Worm (Caenorhabditis elegans) whole organism, L1 larva: ENCODE data around the gene F23F12.13.

Source experiments
- egl-27 ChIP-seq, 2 experiments: fragments of 150-350 bp in 1 of 2; sonication (generic microtip); optimal IDR thresholded peaks; 3 replicates each; lab custom pipeline; 2017 to 2018; ENCODE audit warnings: missing biosample characterization in 2 of 2, missing genetic modification characterization in 2 of 2, missing genetic modification reagents in 2 of 2
- elt-2 ChIP-seq: sonication (generic microtip); optimal IDR thresholded peaks from 2 replicates; lab custom pipeline; 2016; ENCODE audit warnings: missing genetic modification characterization, mild to moderate bottlenecking, inconsistent platforms, missing compliant biosample characterization, missing genetic modification reagents
- elt-3 ChIP-seq, 6 experiments: fragments of 150-350 bp in 1 of 6; sonication (generic microtip); optimal IDR thresholded peaks; 2 replicates each; lab custom pipeline; 2017 to 2018; ENCODE audit warnings: missing biosample characterization in 6 of 6, missing genetic modification characterization in 6 of 6, inconsistent platforms in 1 of 6
- lin-39 ChIP-seq: fragments of 150-350 bp; optimal IDR thresholded peaks from 2 replicates; lab custom pipeline; 2014; ENCODE audit warnings: missing biosample characterization, missing genetic modification reagents, missing genetic modification characterization
- nhr-76 ChIP-seq: sonication (generic microtip); optimal IDR thresholded peaks from 2 replicates; lab custom pipeline; 2017; ENCODE audit warnings: missing biosample characterization, missing genetic modification characterization
- pax-3 ChIP-seq: fragments of 200-800 bp; sonication (Bioruptor generic); optimal IDR thresholded peaks from 2 replicates; lab custom pipeline; 2018; ENCODE audit warnings: mild to moderate bottlenecking, missing genetic modification characterization, moderate library complexity, missing compliant biosample characterization
- pqm-1 ChIP-seq: sonication (generic microtip); optimal IDR thresholded peaks from 3 replicates; lab custom pipeline; 2017; ENCODE audit warnings: missing biosample characterization, missing genetic modification characterization
- sup-37 ChIP-seq: fragments of 200-800 bp; sonication (Bioruptor generic); optimal IDR thresholded peaks from 2 replicates; lab custom pipeline; 2018; ENCODE audit warnings: mild to moderate bottlenecking, missing genetic modification characterization, missing compliant biosample characterization
- unc-86 ChIP-seq: sonication (generic microtip); optimal IDR thresholded peaks from 2 replicates; lab custom pipeline; 2016; ENCODE audit warnings: missing genetic modification characterization, missing compliant biosample characterization
- zag-1 ChIP-seq: fragments of 150-350 bp; optimal IDR thresholded peaks from 2 replicates; lab custom pipeline; 2014; ENCODE audit warnings: missing biosample characterization, missing genetic modification characterization

DNA sequence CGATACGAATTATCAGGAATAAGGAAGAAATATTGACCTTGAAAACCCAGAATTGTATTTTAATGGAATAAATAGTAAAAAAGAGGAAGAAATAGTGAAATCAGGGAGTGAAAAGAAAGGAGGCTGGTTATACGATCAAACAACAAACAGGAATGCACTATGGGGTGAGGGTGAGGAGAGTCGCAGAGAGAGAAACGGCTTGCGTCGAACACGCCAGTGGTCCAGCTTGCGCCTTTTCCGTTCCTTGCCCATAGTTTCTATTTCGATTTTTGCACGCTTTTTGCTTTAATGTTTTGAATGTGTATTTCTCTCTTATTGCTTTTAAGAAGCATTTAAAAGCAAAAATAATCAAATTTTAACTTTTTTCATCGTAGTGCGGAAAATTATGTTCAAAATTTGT, 41.8 kb upstream of the F23F12.13 start:
- TF ChIP-seq nhr-76 (tag; lab: Kevin White, UChicago) (no peak), elt-3 (tag; optimal IDR thresholded peaks at IDR 0.05; lab: Kevin White, UChicago) (peak in 3 of 6 experiments; percentile 18 to 74 (median 60)), unc-86 (tag; lab: Kevin White, UChicago) (peak; percentile 52), pqm-1 (tag; lab: Kevin White, UChicago) (no peak), elt-2 (no peak), zag-1 (tag; lab: Kevin White, UChicago) (peak; percentile 11), sup-37 (no peak), lin-39 (tag; lab: Kevin White, UChicago) (no peak), egl-27 (tag; optimal IDR thresholded peaks at IDR 0.05; lab: Kevin White, UChicago) (no peak), pax-3 (tag; lab: Kevin White, UChicago) (no peak)
